Worm (Caenorhabditis elegans) whole organism, L3 larva: ENCODE measurements around the gene C14C10.1.

Experiments
- R02D3.7 ChIP-seq: fragments of 150-350 bp; optimal IDR thresholded peaks from 2 replicates; lab custom pipeline; 2014; ENCODE audit warnings: missing biosample characterization, missing genetic modification characterization
- aly-2 ChIP-seq: fragments of 150-350 bp; optimal IDR thresholded peaks from 2 replicates; lab custom pipeline; 2014; ENCODE audit warnings: missing biosample characterization, missing genetic modification characterization
- ama-1 ChIP-seq: fragments of 150-350 bp; optimal IDR thresholded peaks from 2 replicates; lab custom pipeline; 2018
- ceh-28 ChIP-seq: fragments of 150-350 bp; optimal IDR thresholded peaks from 2 replicates; lab custom pipeline; 2014; ENCODE audit warnings: missing biosample characterization, missing genetic modification reagents, missing genetic modification characterization
- ceh-82 ChIP-seq: fragments of 150-350 bp; optimal IDR thresholded peaks from 2 replicates; lab custom pipeline; 2014; ENCODE audit warnings: missing biosample characterization, missing genetic modification characterization
- ceh-9 ChIP-seq: sonication (generic microtip); optimal IDR thresholded peaks from 2 replicates; lab custom pipeline; 2018; ENCODE audit warnings: missing biosample characterization, missing genetic modification characterization
- daf-12 ChIP-seq: fragments of 150-350 bp; optimal IDR thresholded peaks from 2 replicates; lab custom pipeline; 2014; ENCODE audit warnings: missing biosample characterization, missing genetic modification reagents, missing genetic modification characterization
- egl-27 ChIP-seq: sonication (generic microtip); optimal IDR thresholded peaks from 4 replicates; lab custom pipeline; 2017; ENCODE audit warnings: missing biosample characterization, missing genetic modification reagents, missing genetic modification characterization
- egl-5 ChIP-seq: fragments of 150-350 bp; optimal IDR thresholded peaks from 2 replicates; lab custom pipeline; 2017; ENCODE audit warnings: missing biosample characterization, missing genetic modification reagents, missing genetic modification characterization, inconsistent platforms
- elt-2 ChIP-seq: sonication (generic microtip); optimal IDR thresholded peaks from 2 replicates; lab custom pipeline; 2016; ENCODE audit warnings: missing genetic modification reagents, mild to moderate bottlenecking, missing genetic modification characterization, missing compliant biosample characterization
- fkh-10 ChIP-seq: sonication (generic microtip); optimal IDR thresholded peaks from 2 replicates; lab custom pipeline; 2017; ENCODE audit warnings: missing biosample characterization, missing genetic modification reagents, missing genetic modification characterization
- fkh-2 ChIP-seq: fragments of 150-350 bp; optimal IDR thresholded peaks from 2 replicates; lab custom pipeline; 2014; ENCODE audit warnings: missing biosample characterization, missing genetic modification reagents, missing genetic modification characterization
- hmg-11 ChIP-seq: sonication (generic microtip); optimal IDR thresholded peaks from 2 replicates; lab custom pipeline; 2016; ENCODE audit warnings: missing genetic modification characterization, missing compliant biosample characterization
- lin-39 ChIP-seq: fragments of 150-350 bp; optimal IDR thresholded peaks from 2 replicates; lab custom pipeline; 2018; ENCODE audit warnings: missing biosample characterization, missing genetic modification reagents, missing genetic modification characterization
- lsy-12 ChIP-seq: sonication (generic microtip); optimal IDR thresholded peaks from 2 replicates; lab custom pipeline; 2016; ENCODE audit warnings: mild to moderate bottlenecking, missing genetic modification characterization, missing compliant biosample characterization
- mml-1 ChIP-seq: fragments of 150-350 bp; sonication (generic microtip); optimal IDR thresholded peaks from 3 replicates; lab custom pipeline; 2014; ENCODE audit warnings: missing biosample characterization, missing genetic modification characterization
- nfya-1 ChIP-seq: sonication (generic microtip); optimal IDR thresholded peaks from 2 replicates; lab custom pipeline; 2017; ENCODE audit warnings: missing genetic modification characterization, mild to moderate bottlenecking, missing compliant biosample characterization, antibody characterized with exemption, moderate library complexity; ENCODE audit not compliant: insufficient read depth
- nhr-11 ChIP-seq: fragments of 150-350 bp; optimal IDR thresholded peaks from 2 replicates; lab custom pipeline; 2014; ENCODE audit warnings: missing biosample characterization, missing genetic modification characterization
- nhr-12 ChIP-seq: fragments of 150-350 bp; optimal IDR thresholded peaks from 2 replicates; lab custom pipeline; 2014; ENCODE audit warnings: missing biosample characterization, missing genetic modification characterization
- nhr-23 ChIP-seq: fragments of 150-350 bp; optimal IDR thresholded peaks from 2 replicates; lab custom pipeline; 2014; ENCODE audit warnings: missing biosample characterization, missing genetic modification reagents, missing genetic modification characterization
- nhr-237 ChIP-seq: fragments of 150-350 bp; optimal IDR thresholded peaks from 2 replicates; lab custom pipeline; 2014; ENCODE audit warnings: missing biosample characterization, missing genetic modification characterization
- nhr-25 ChIP-seq: sonication (generic microtip); optimal IDR thresholded peaks from 2 replicates; lab custom pipeline; 2017; ENCODE audit warnings: missing biosample characterization, missing genetic modification characterization
- nhr-28 ChIP-seq: fragments of 150-350 bp; optimal IDR thresholded peaks from 2 replicates; lab custom pipeline; 2014; ENCODE audit warnings: missing biosample characterization, missing genetic modification characterization
- nhr-43 ChIP-seq: sonication (generic microtip); optimal IDR thresholded peaks from 2 replicates; lab custom pipeline; 2016; ENCODE audit warnings: mild to moderate bottlenecking, missing genetic modification characterization, missing compliant biosample characterization; ENCODE audit not compliant: poor library complexity, severe bottlenecking
- nhr-67 ChIP-seq: fragments of 150-350 bp; optimal IDR thresholded peaks from 2 replicates; lab custom pipeline; 2014; ENCODE audit warnings: missing biosample characterization, missing genetic modification characterization
- nhr-76 ChIP-seq: fragments of 150-350 bp; sonication (generic microtip); optimal IDR thresholded peaks from 5 replicates; lab custom pipeline; 2014; ENCODE audit warnings: missing biosample characterization, missing genetic modification characterization
- nhr-77 ChIP-seq: fragments of 150-350 bp; optimal IDR thresholded peaks from 2 replicates; lab custom pipeline; 2014; ENCODE audit warnings: missing biosample characterization, missing genetic modification characterization
- pha-4 ChIP-seq: fragments of 150-350 bp; optimal IDR thresholded peaks from 2 replicates; lab custom pipeline; 2014; ENCODE audit warnings: missing biosample characterization, missing genetic modification reagents, missing genetic modification characterization
- pqm-1 ChIP-seq: fragments of 150-350 bp; optimal IDR thresholded peaks from 2 replicates; lab custom pipeline; 2017; ENCODE audit warnings: missing biosample characterization, missing genetic modification characterization, inconsistent platforms
- skn-1 ChIP-seq: fragments of 150-350 bp; optimal IDR thresholded peaks from 2 replicates; lab custom pipeline; 2014; ENCODE audit warnings: missing biosample characterization, missing genetic modification characterization
- unc-62 ChIP-seq: fragments of 150-350 bp; sonication (generic microtip); optimal IDR thresholded peaks from 4 replicates; lab custom pipeline; 2014; ENCODE audit warnings: missing biosample characterization, missing genetic modification reagents, missing genetic modification characterization
- ztf-11 ChIP-seq: fragments of 150-350 bp; optimal IDR thresholded peaks from 2 replicates; lab custom pipeline; 2014; ENCODE audit warnings: missing biosample characterization, missing genetic modification characterization
- ztf-4 ChIP-seq: fragments of 150-350 bp; optimal IDR thresholded peaks from 2 replicates; lab custom pipeline; 2014; ENCODE audit warnings: missing biosample characterization, missing genetic modification characterization

The C14C10.1 gene

ce11 chrV:12611029-12611428 is 22.9 kb downstream of the C14C10.1 start, which contains the start of gene cubn-1:
TSS of gene cubn-1 (plus strand) at chrV:12611329.
- no peak for TF ChIP-seq nhr-25 (tag; lab: Kevin White, UChicago)

ce11 chrV:12612118-12612517 is 24.0 kb downstream of the C14C10.1 start, which contains the start of gene cyc-2.2:
TSS of gene cyc-2.2 (minus strand) at chrV:12612218.
- no peak for TF ChIP-seq ceh-28 (tag; lab: Kevin White, UChicago)
- TF ChIP-seq nhr-67: no peak
- TF ChIP-seq lsy-12 (tag; lab: Kevin White, UChicago): no peak
- no peak for TF ChIP-seq nhr-237 (tag; lab: Kevin White, UChicago)
- no peak for TF ChIP-seq fkh-2 (tag; lab: Kevin White, UChicago)
- TF ChIP-seq unc-62 (GFP tag; lab: Kevin White, UChicago): no peak
- no peak for TF ChIP-seq hmg-11
- no peak for TF ChIP-seq nfya-1
- TF ChIP-seq ceh-9 (tag; lab: Kevin White, UChicago): no peak
- TF ChIP-seq pqm-1 (tag; lab: Kevin White, UChicago): no peak
- TF ChIP-seq mml-1: no peak
- TF ChIP-seq ceh-82 (tag; lab: Kevin White, UChicago): no peak
- TF ChIP-seq, all 47 proteins: peak for 0

- TF ChIP-seq egl-5: no peak
- TF ChIP-seq elt-2: no peak
- no peak for TF ChIP-seq nhr-12 (tag; lab: Kevin White, UChicago)
- no peak for TF ChIP-seq nhr-237 (tag; lab: Kevin White, UChicago)
- no peak for TF ChIP-seq nhr-76
- no peak for TF ChIP-seq nhr-23 (tag; lab: Kevin White, UChicago)
- no peak for TF ChIP-seq aly-2 (tag; lab: Kevin White, UChicago)
These were observed 36.2 kb downstream of the C14C10.1 start, which contains the start of gene F56H9.9 for ce11 chrV:12624371-12624770. TSS of gene F56H9.9 (minus strand) at chrV:12624471.

ce11 chrV:12629743-12630142 is 41.6 kb downstream of the C14C10.1 start, which contains the start of gene F56H9.6:
TSS of gene F56H9.6 (minus strand) at chrV:12629843.
- no peak for TF ChIP-seq fkh-2 (tag; lab: Kevin White, UChicago)
- TF ChIP-seq lin-39 (tag; lab: Kevin White, UChicago): no peak
- no peak for TF ChIP-seq ceh-82 (tag; lab: Kevin White, UChicago)
- TF ChIP-seq egl-5: no peak
- TF ChIP-seq nhr-43 (tag; lab: Kevin White, UChicago): no peak
- no peak for TF ChIP-seq egl-27 (tag; lab: Kevin White, UChicago)
- no peak for TF ChIP-seq nhr-77 (tag; lab: Kevin White, UChicago)
- no peak for TF ChIP-seq nhr-237 (tag; lab: Kevin White, UChicago)
- no peak for TF ChIP-seq fkh-10

- TF ChIP-seq nhr-237 (tag; lab: Kevin White, UChicago): no peak
- TF ChIP-seq ama-1: no peak
- no peak for TF ChIP-seq aly-2 (tag; lab: Kevin White, UChicago)
- no peak for TF ChIP-seq ceh-82 (tag; lab: Kevin White, UChicago)
- no peak for TF ChIP-seq nhr-11
- TF ChIP-seq lsy-12 (tag; lab: Kevin White, UChicago): no peak
- no peak for TF ChIP-seq ztf-11 (tag; lab: Kevin White, UChicago)
- TF ChIP-seq pha-4: no peak
- no peak for TF ChIP-seq ceh-9 (tag; lab: Kevin White, UChicago)
- no peak for TF ChIP-seq nhr-43 (tag; lab: Kevin White, UChicago)
- no peak for TF ChIP-seq nhr-76
- no peak for TF ChIP-seq fkh-2 (tag; lab: Kevin White, UChicago)
- no peak for TF ChIP-seq ztf-4 (tag; lab: Kevin White, UChicago)
These were observed 43.9 kb downstream of the C14C10.1 start, which contains the start of gene srx-113 for ce11 chrV:12632048-12632447. TSS of gene srx-113 (minus strand) at chrV:12632148.

ce11 chrV:12633046-12633445 is 44.9 kb downstream of the C14C10.1 start:
- no peak for TF ChIP-seq nhr-28
- no peak for TF ChIP-seq R02D3.7 (tag; lab: Kevin White, UChicago)
- no peak for TF ChIP-seq skn-1 (tag; lab: Kevin White, UChicago)
- TF ChIP-seq nhr-25 (tag; lab: Kevin White, UChicago): no peak
- TF ChIP-seq unc-62 (GFP tag; lab: Kevin White, UChicago): no peak
- TF ChIP-seq elt-2: no peak
- TF ChIP-seq pqm-1 (tag; lab: Kevin White, UChicago): no peak
- no peak for TF ChIP-seq nhr-76
- TF ChIP-seq ztf-11 (tag; lab: Kevin White, UChicago): no peak
- TF ChIP-seq ceh-9 (tag; lab: Kevin White, UChicago): no peak
- no peak for TF ChIP-seq daf-12 (tag; lab: Kevin White, UChicago)
- TF ChIP-seq ceh-82 (tag; lab: Kevin White, UChicago): no peak
- TF ChIP-seq mml-1: no peak
- TF ChIP-seq nfya-1: no peak
